Worm (Caenorhabditis elegans) whole organism, L1 larva: ENCODE data around the gene srw-26.

Source experiments
- C04F5.9 ChIP-seq: sonication (generic microtip); optimal IDR thresholded peaks from 2 replicates; lab custom pipeline; 2016; ENCODE audit warnings: missing genetic modification characterization, missing compliant biosample characterization
- C34B4.2 ChIP-seq: sonication (generic microtip); optimal IDR thresholded peaks from 2 replicates; lab custom pipeline; 2017; ENCODE audit warnings: mild to moderate bottlenecking, missing genetic modification characterization, missing compliant biosample characterization
- Y116A8C.19 ChIP-seq: sonication (generic microtip); optimal IDR thresholded peaks from 2 replicates; lab custom pipeline; 2016; ENCODE audit warnings: missing compliant biosample characterization, missing genetic modification characterization, borderline replicate concordance
- aha-1 ChIP-seq: fragments of 150-350 bp; optimal IDR thresholded peaks from 2 replicates; lab custom pipeline; 2014; ENCODE audit warnings: missing biosample characterization, missing genetic modification characterization
- aly-2 ChIP-seq: fragments of 150-350 bp; optimal IDR thresholded peaks from 2 replicates; lab custom pipeline; 2014; ENCODE audit warnings: missing biosample characterization, missing genetic modification characterization
- ama-1 ChIP-seq: fragments of 150-350 bp; optimal IDR thresholded peaks from 2 replicates; lab custom pipeline; 2014
- blmp-1 ChIP-seq: fragments of 150-350 bp; optimal IDR thresholded peaks from 2 replicates; lab custom pipeline; 2014; ENCODE audit warnings: missing biosample characterization, missing genetic modification characterization
- ceh-63 ChIP-seq: fragments of 200-800 bp; sonication (Bioruptor generic); optimal IDR thresholded peaks from 2 replicates; lab custom pipeline; 2018; ENCODE audit warnings: mild to moderate bottlenecking, missing genetic modification characterization, missing compliant biosample characterization
- ceh-8 ChIP-seq: fragments of 200-800 bp; sonication (Bioruptor generic); optimal IDR thresholded peaks from 2 replicates; lab custom pipeline; 2018; ENCODE audit warnings: mild to moderate bottlenecking, missing genetic modification characterization, moderate library complexity, missing compliant biosample characterization
- ceh-82 ChIP-seq, 3 experiments: fragments of 150-350 bp in 1 of 3; sonication (generic microtip) in 2 of 3; optimal IDR thresholded peaks; 2 replicates each; lab custom pipeline; 2014 to 2017; ENCODE audit warnings: missing biosample characterization in 3 of 3, missing genetic modification characterization in 3 of 3
- dpl-1 ChIP-seq, 3 experiments: fragments of 150-350 bp in 2 of 3; sonication (generic microtip) in 1 of 3; optimal IDR thresholded peaks; 2 replicates each; lab custom pipeline; 2014 to 2017; ENCODE audit warnings: missing biosample characterization in 3 of 3, missing genetic modification characterization in 3 of 3, missing genetic modification reagents in 3 of 3
- dsc-1 ChIP-seq: sonication (generic microtip); optimal IDR thresholded peaks from 2 replicates; lab custom pipeline; 2016; ENCODE audit warnings: mild to moderate bottlenecking, missing genetic modification characterization, missing compliant biosample characterization
- ets-5 ChIP-seq: fragments of 200-800 bp; sonication (Bioruptor generic); IDR thresholded peaks from 2 replicates; pipeline ENCODE4 v1.3.6; 2022; ENCODE audit warnings: missing genetic modification characterization, missing compliant biosample characterization
- fos-1 ChIP-seq: fragments of 150-350 bp; optimal IDR thresholded peaks from 2 replicates; lab custom pipeline; 2014; ENCODE audit warnings: missing biosample characterization, missing genetic modification characterization
- hlh-4 ChIP-seq: sonication (generic microtip); optimal IDR thresholded peaks from 2 replicates; lab custom pipeline; 2016; ENCODE audit warnings: mild to moderate bottlenecking, missing genetic modification characterization, missing compliant biosample characterization
- hpl-2 ChIP-seq: fragments of 150-350 bp; optimal IDR thresholded peaks from 2 replicates; lab custom pipeline; 2014; ENCODE audit warnings: missing biosample characterization, missing genetic modification reagents, missing genetic modification characterization
- lin-13 ChIP-seq: fragments of 150-350 bp; optimal IDR thresholded peaks from 2 replicates; lab custom pipeline; 2014; ENCODE audit warnings: missing biosample characterization, missing genetic modification reagents, missing genetic modification characterization
- lin-15B ChIP-seq: fragments of 150-350 bp; sonication (generic microtip); optimal IDR thresholded peaks from 3 replicates; lab custom pipeline; 2014; ENCODE audit warnings: missing biosample characterization, missing genetic modification characterization
- lin-35 ChIP-seq, 2 experiments: fragments of 150-350 bp; optimal IDR thresholded peaks; 2 replicates each; lab custom pipeline; 2014; ENCODE audit warnings: missing biosample characterization in 2 of 2, missing genetic modification characterization in 2 of 2, missing genetic modification reagents in 2 of 2
- lin-39 ChIP-seq: fragments of 150-350 bp; optimal IDR thresholded peaks from 2 replicates; lab custom pipeline; 2014; ENCODE audit warnings: missing biosample characterization, missing genetic modification reagents, missing genetic modification characterization
- lir-3 ChIP-seq: sonication (generic microtip); optimal IDR thresholded peaks from 2 replicates; lab custom pipeline; 2016; ENCODE audit warnings: mild to moderate bottlenecking, missing genetic modification characterization, moderate library complexity, missing compliant biosample characterization; ENCODE audit not compliant: poor library complexity
- lsy-2 ChIP-seq, 2 experiments: fragments of 150-350 bp; optimal IDR thresholded peaks; 2 replicates each; lab custom pipeline; 2014; ENCODE audit warnings: missing biosample characterization in 2 of 2, missing genetic modification characterization in 2 of 2
- mdl-1 ChIP-seq, 2 experiments: fragments of 150-350 bp; optimal IDR thresholded peaks; 2 replicates each; lab custom pipeline; 2014 to 2017; ENCODE audit warnings: missing biosample characterization in 2 of 2, missing genetic modification characterization in 2 of 2, inconsistent platforms in 1 of 2
- mef-2 ChIP-seq: fragments of 150-350 bp; optimal IDR thresholded peaks from 2 replicates; lab custom pipeline; 2014; ENCODE audit warnings: missing biosample characterization, missing genetic modification characterization
- mep-1 ChIP-seq: fragments of 150-350 bp; optimal IDR thresholded peaks from 2 replicates; lab custom pipeline; 2014; ENCODE audit warnings: missing biosample characterization, missing genetic modification characterization
- nhr-11 ChIP-seq: fragments of 150-350 bp; optimal IDR thresholded peaks from 2 replicates; lab custom pipeline; 2014; ENCODE audit warnings: missing biosample characterization, missing genetic modification characterization
- nhr-12 ChIP-seq: sonication (generic microtip); optimal IDR thresholded peaks from 2 replicates; lab custom pipeline; 2017; ENCODE audit warnings: missing biosample characterization, missing genetic modification characterization
- nhr-20 ChIP-seq: sonication (generic microtip); optimal IDR thresholded peaks from 2 replicates; lab custom pipeline; 2016; ENCODE audit warnings: mild to moderate bottlenecking, missing genetic modification characterization, missing compliant biosample characterization
- nhr-71 ChIP-seq: sonication (generic microtip); optimal IDR thresholded peaks from 2 replicates; lab custom pipeline; 2016; ENCODE audit warnings: mild to moderate bottlenecking, missing genetic modification characterization, moderate library complexity, missing compliant biosample characterization
- nhr-76 ChIP-seq: sonication (generic microtip); optimal IDR thresholded peaks from 2 replicates; lab custom pipeline; 2017; ENCODE audit warnings: missing biosample characterization, missing genetic modification characterization
- nhr-84 ChIP-seq: sonication (generic microtip); optimal IDR thresholded peaks from 2 replicates; lab custom pipeline; 2017; ENCODE audit warnings: missing biosample characterization, missing genetic modification characterization
- nhr-90 ChIP-seq: sonication (generic microtip); optimal IDR thresholded peaks from 2 replicates; lab custom pipeline; 2016; ENCODE audit warnings: mild to moderate bottlenecking, missing genetic modification characterization, missing compliant biosample characterization; ENCODE audit not compliant: poor library complexity
- pax-3 ChIP-seq: fragments of 200-800 bp; sonication (Bioruptor generic); optimal IDR thresholded peaks from 2 replicates; lab custom pipeline; 2018; ENCODE audit warnings: mild to moderate bottlenecking, missing genetic modification characterization, moderate library complexity, missing compliant biosample characterization
- skn-1 ChIP-seq: fragments of 150-350 bp; optimal IDR thresholded peaks from 2 replicates; lab custom pipeline; 2014; ENCODE audit warnings: missing biosample characterization, missing genetic modification characterization
- sup-37 ChIP-seq: fragments of 200-800 bp; sonication (Bioruptor generic); optimal IDR thresholded peaks from 2 replicates; lab custom pipeline; 2018; ENCODE audit warnings: mild to moderate bottlenecking, missing genetic modification characterization, missing compliant biosample characterization
- swsn-7 ChIP-seq: sonication (generic microtip); optimal IDR thresholded peaks from 2 replicates; lab custom pipeline; 2016; ENCODE audit warnings: missing genetic modification characterization, missing compliant biosample characterization
- unc-62 ChIP-seq: fragments of 150-350 bp; optimal IDR thresholded peaks from 2 replicates; lab custom pipeline; 2014; ENCODE audit warnings: missing biosample characterization, missing genetic modification reagents, missing genetic modification characterization
- unc-98 ChIP-seq: fragments of 200-800 bp; sonication (Bioruptor generic); IDR thresholded peaks from 2 replicates; pipeline ENCODE4 v1.3.6; 2022; ENCODE audit warnings: missing genetic modification characterization, missing compliant biosample characterization
- vab-15 ChIP-seq: sonication (generic microtip); optimal IDR thresholded peaks from 2 replicates; lab custom pipeline; 2017; ENCODE audit warnings: missing genotype, mild to moderate bottlenecking, missing genetic modification characterization, missing compliant biosample characterization
- zip-4 ChIP-seq: fragments of 200-800 bp; sonication (Bioruptor generic); optimal IDR thresholded peaks from 2 replicates; lab custom pipeline; 2018; ENCODE audit warnings: mild to moderate bottlenecking, missing genetic modification characterization, moderate library complexity, missing compliant biosample characterization

srw-26 gene

DNA sequence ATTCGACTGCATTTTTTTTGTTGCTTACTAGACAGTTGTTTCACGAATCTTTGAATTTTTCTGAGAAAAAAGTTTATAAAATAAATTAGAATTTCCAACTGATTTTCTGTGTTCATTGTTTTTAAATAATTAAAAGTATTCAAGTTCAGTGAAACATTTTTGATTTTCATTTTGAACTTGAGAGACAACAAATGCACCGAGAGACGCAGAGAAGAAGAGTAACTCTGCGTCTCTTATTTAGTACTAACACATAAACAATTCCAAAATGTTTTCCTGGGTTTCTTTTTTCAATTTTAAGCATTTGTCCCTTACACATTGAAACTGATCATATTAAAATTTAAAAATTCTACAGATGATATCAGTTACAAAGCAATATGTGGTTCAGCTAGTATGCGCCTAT, 27.2 kb upstream of the srw-26 start (continued):
- TF ChIP-seq C04F5.9 (tag; lab: Kevin White, UChicago) (no peak), skn-1 (no peak), nhr-76 (no peak), ceh-82 (tag; optimal IDR thresholded peaks at IDR 0.05; lab: Kevin White, UChicago) (no peak), hlh-4 (tag; lab: Kevin White, UChicago) (no peak), lin-13 (GFP tag; lab: Kevin White, UChicago) (no peak), pax-3 (tag; lab: Kevin White, UChicago) (no peak), mep-1 (tag; lab: Kevin White, UChicago) (peak; percentile 8), ceh-8 (GFP tag; lab: Kevin White, UChicago) (no peak), swsn-7 (no peak), dsc-1 (tag; lab: Kevin White, UChicago) (no peak), ets-5 (no peak), nhr-20 (tag; lab: Kevin White, UChicago) (peak; percentile 53), lir-3 (tag; lab: Kevin White, UChicago) (no peak), mdl-1 (tag; optimal IDR thresholded peaks at IDR 0.05; lab: Kevin White, UChicago) (no peak), unc-62 (GFP tag; lab: Kevin White, UChicago) (no peak)

ce11 chrV:15957098-15957497, 24.8 kb upstream of the srw-26 start, which contains the start of gene F36G9.3:
F36G9.3 (plus strand) TSS chrV:15957398.
- TF ChIP-seq mef-2 (tag; lab: Kevin White, UChicago) (no peak), nhr-76 (no peak), blmp-1 (tag; lab: Kevin White, UChicago) (no peak), lsy-2 (tag; optimal IDR thresholded peaks at IDR 0.05; lab: Kevin White, UChicago) (no peak), fos-1 (tag; lab: Kevin White, UChicago) (no peak), vab-15 (no peak), lin-15B (tag; lab: Kevin White, UChicago) (no peak), lin-39 (no peak), nhr-11 (no peak), sup-37 (GFP tag; lab: Kevin White, UChicago) (no peak), nhr-12 (no peak), mep-1 (tag; lab: Kevin White, UChicago) (no peak), nhr-71 (tag; lab: Kevin White, UChicago) (no peak), skn-1 (no peak), hpl-2 (GFP tag; lab: Kevin White, UChicago) (no peak), ama-1 (no peak), aha-1 (tag; lab: Kevin White, UChicago) (no peak)

- TF ChIP-seq nhr-71 (tag; lab: Kevin White, UChicago) (no peak), unc-98 (GFP tag; lab: Robert Waterston, UW) (no peak), lin-13 (GFP tag; lab: Kevin White, UChicago) (no peak), Y116A8C.19 (tag; lab: Kevin White, UChicago) (no peak), nhr-90 (tag; lab: Kevin White, UChicago) (no peak), dpl-1 (GFP tag; optimal IDR thresholded peaks at IDR 0.05; lab: Kevin White, UChicago) (no peak), C34B4.2 (tag; lab: Kevin White, UChicago) (no peak), nhr-84 (tag; lab: Kevin White, UChicago) (no peak), nhr-11 (no peak), lin-35 (GFP tag; optimal IDR thresholded peaks at IDR 0.05; lab: Kevin White, UChicago) (no peak), aly-2 (tag; lab: Kevin White, UChicago) (no peak), zip-4 (no peak), ceh-63 (GFP tag; lab: Kevin White, UChicago) (no peak), vab-15 (no peak)
These were observed 23.2 kb upstream of the srw-26 start, which contains the start of gene srh-186 for ce11 chrV:15955497-15955896. srh-186 (plus strand) TSS chrV:15955797.
